Worm (Caenorhabditis elegans): ENCODE measurements around the gene unc-82.
A peak's percentile ranks its signal among the peaks of the same experiment; 100 is the strongest.

The unc-82 gene

ce11 chrIV:7388843-7389242 lies 35.5 kb upstream of the unc-82 start, which contains the start of gene mob-3:
TSS of gene mob-3 (minus strand) at chrIV:7388943.
- TF ChIP-seq rpc-1 (optimal IDR thresholded peaks at IDR 0.05), result no peak
- no peak for TF ChIP-seq rpc-1 (tag; optimal IDR thresholded peaks at IDR 0.05)
- no peak for TF ChIP-seq snpc-4 (GFP tag; optimal IDR thresholded peaks at IDR 0.05)
- no peak for TF ChIP-seq snpc-4 (tag; optimal IDR thresholded peaks at IDR 0.05)
- TF ChIP-seq dox-1 (GFP tag; IDR thresholded peaks at IDR 0.05), result no peak
- no peak for TF ChIP-seq efl-1 (GFP tag; optimal IDR thresholded peaks at IDR 0.05)
- no peak for TF ChIP-seq nfya-1 (tag; optimal IDR thresholded peaks at IDR 0.05; ENCODE audit: borderline replicate concordance, insufficient read depth)
- TF ChIP-seq nfyb-1 (GFP tag; IDR thresholded peaks at IDR 0.05), result no peak
- no peak for TF ChIP-seq rcor-1 (GFP tag; IDR thresholded peaks at IDR 0.05)
- no peak for TF ChIP-seq ekl-4 (GFP tag; IDR thresholded peaks at IDR 0.05)

ce11 chrIV:7389719-7390118 lies 34.6 kb upstream of the unc-82 start:
- no peak for TF ChIP-seq F33H1.4 (GFP tag; IDR thresholded peaks at IDR 0.05)
- no peak for TF ChIP-seq F49E8.2 (tag; optimal IDR thresholded peaks at IDR 0.05; ENCODE audit: insufficient read depth)
- no peak for TF ChIP-seq aptf-3 (GFP tag; IDR thresholded peaks at IDR 0.05)
- no peak for TF ChIP-seq T26A5.8 (tag; optimal IDR thresholded peaks at IDR 0.05)
- TF ChIP-seq nhr-80 (tag; optimal IDR thresholded peaks at IDR 0.05), result no peak
- TF ChIP-seq T07F8.4 (tag; optimal IDR thresholded peaks at IDR 0.05), result no peak
- TF ChIP-seq attf-5 (GFP tag; optimal IDR thresholded peaks at IDR 0.05), result no peak
- TF ChIP-seq lsl-1 (GFP tag; optimal IDR thresholded peaks at IDR 0.05), result peak; percentile 68
- TF ChIP-seq snpc-1.3 (tag; optimal IDR thresholded peaks at IDR 0.05; ENCODE audit: insufficient read depth), result peak; percentile 18
- no peak for TF ChIP-seq hsf-1 (GFP tag; IDR thresholded peaks at IDR 0.05)

ce11 chrIV:7390126-7390766 lies 34.1 kb upstream of the unc-82 start:
- 0 out of 2 replicates have a peak, but pooled peaks have one; percentile 26 for TF ChIP-seq lin-26 (GFP tag; IDR thresholded peaks at IDR 0.05)
- no peak for TF ChIP-seq akir-1 (GFP tag; optimal IDR thresholded peaks at IDR 0.05)
- TF ChIP-seq chd-7 (tag; optimal IDR thresholded peaks at IDR 0.05), result no peak
- 0 out of 2 replicates have a peak, but pooled peaks have one; percentile 36 for TF ChIP-seq dox-1 (GFP tag; IDR thresholded peaks at IDR 0.05)
- no peak for TF ChIP-seq hmg-20 (GFP tag; IDR thresholded peaks at IDR 0.05)
- peak; percentile 38; the same call in 1 of the 2 replicates for TF ChIP-seq hmg-1.2 (GFP tag; IDR thresholded peaks at IDR 0.05)
- TF ChIP-seq ceh-100 (GFP tag; IDR thresholded peaks at IDR 0.05), result no peak
- TF ChIP-seq K12H6.12 (tag; optimal IDR thresholded peaks at IDR 0.05), result peak; percentile 44
- TF ChIP-seq dpl-1 (GFP tag; optimal IDR thresholded peaks at IDR 0.05), result no peak
- TF ChIP-seq mel-28 (tag; optimal IDR thresholded peaks at IDR 0.05; ENCODE audit: borderline replicate concordance), result no peak
- TF ChIP-seq madf-3 (GFP tag; IDR thresholded peaks at IDR 0.05), result 0 out of 2 replicates have a peak, but pooled peaks have one; percentile 53
- TF ChIP-seq ztf-3 (GFP tag; optimal IDR thresholded peaks at IDR 0.05), result no peak
- no peak for TF ChIP-seq ceh-27 (GFP tag; optimal IDR thresholded peaks at IDR 0.05)
- TF ChIP-seq tbx-9 (tag; optimal IDR thresholded peaks at IDR 0.05; ENCODE audit: borderline replicate concordance), result no peak
- TF ChIP-seq cebp-1 (GFP tag; IDR thresholded peaks at IDR 0.05), result no peak
- peak; percentile 0 for TF ChIP-seq cebp-1 (tag; optimal IDR thresholded peaks at IDR 0.05)
- no peak for TF ChIP-seq bed-2 (GFP tag; IDR thresholded peaks at IDR 0.05)
- TF ChIP-seq zfh-2 (GFP tag; conservative IDR thresholded peaks at IDR 0.05), result peak; percentile 74
- TF ChIP-seq hsf-1 (GFP tag; IDR thresholded peaks at IDR 0.05), result 0 out of 2 replicates have a peak, but pooled peaks have one; percentile 44
- no peak for TF ChIP-seq B0261.1 (tag; optimal IDR thresholded peaks at IDR 0.05)
- no peak for TF ChIP-seq ztf-22 (GFP tag; optimal IDR thresholded peaks at IDR 0.05)
- TF ChIP-seq T07F8.4 (tag; optimal IDR thresholded peaks at IDR 0.05), result no peak
- TF ChIP-seq lin-54 (GFP tag; optimal IDR thresholded peaks at IDR 0.05), result no peak
- TF ChIP-seq lir-1 (GFP tag; conservative IDR thresholded peaks at IDR 0.05), result no peak
- no peak for TF ChIP-seq Y95B8A.8 (GFP tag; IDR thresholded peaks at IDR 0.05)

Data from whole organism, young adult.